Worm (Caenorhabditis elegans): Measurements from ENCODE around the gene ttr-13.

ttr-13 gene

DNA sequence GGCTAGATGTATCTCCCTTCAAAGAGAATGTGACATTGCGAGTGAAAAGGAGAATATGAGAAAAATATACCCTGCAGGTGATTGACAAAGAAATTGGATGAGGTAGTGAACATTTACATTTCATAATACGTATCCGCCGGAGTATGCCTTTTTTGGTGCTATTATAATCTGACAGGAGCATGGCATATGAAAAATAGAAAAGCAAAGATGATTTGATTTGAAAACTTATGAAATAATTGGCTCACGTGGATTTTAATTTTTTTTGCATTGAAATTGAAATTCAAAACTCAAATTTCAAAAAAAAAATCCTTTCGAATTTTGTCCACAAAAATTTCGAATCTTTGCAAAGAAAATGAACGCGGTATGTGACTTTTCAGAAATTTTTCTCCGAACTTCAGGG is 33.7 kb downstream of the ttr-13 start, which contains the start of gene ttr-11:
Gene ttr-11, plus strand, starts transcription at position 301 of the 400 bp plus-strand sequence.
- TF ChIP-seq lin-29 (GFP tag; IDR thresholded peaks at IDR 0.05) (no peak), sdz-12 (GFP tag; optimal IDR thresholded peaks at IDR 0.05) (no peak), F10B5.3 (tag; optimal IDR thresholded peaks at IDR 0.05) (no peak), unc-62 (GFP tag; optimal IDR thresholded peaks at IDR 0.05 in 1 of 2) (peak in 1 of 2 experiments; percentile 14), unc-62 (tag; optimal IDR thresholded peaks at IDR 0.05) (no peak), lin-13 (GFP tag; optimal IDR thresholded peaks at IDR 0.05) (no peak), jun-1 (tag; optimal IDR thresholded peaks at IDR 0.05) (no peak)

DNA sequence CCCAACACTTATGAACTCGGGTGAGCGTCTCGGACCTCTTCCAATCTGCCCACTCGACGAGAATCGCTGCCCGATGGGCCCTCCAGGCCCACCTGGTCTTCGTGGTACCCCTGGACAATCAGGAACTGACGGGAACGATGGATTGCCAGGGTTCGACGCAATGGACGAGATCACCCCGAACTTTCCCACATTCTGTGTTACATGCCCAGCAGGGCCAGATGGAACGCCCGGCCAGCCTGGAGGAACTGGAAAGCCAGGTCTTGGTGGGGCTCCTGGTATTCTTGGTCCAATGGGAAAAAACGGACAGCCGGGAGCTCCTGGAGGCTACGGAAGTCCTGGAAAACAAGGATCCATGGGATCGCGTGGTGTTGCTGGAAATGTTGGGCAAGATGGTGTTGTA is 36.1 kb downstream of the ttr-13 start:
- TF ChIP-seq set-16 (GFP tag; IDR thresholded peaks at IDR 0.05) = peak; percentile 76; the same call in 1 of the 2 replicates
- no peak for TF ChIP-seq F26F4.8 (GFP tag; conservative IDR thresholded peaks at IDR 0.05)
- 0 out of 2 replicates have a peak, but pooled peaks have one; percentile 31 for TF ChIP-seq F44E2.7 (GFP tag; IDR thresholded peaks at IDR 0.05)

DNA sequence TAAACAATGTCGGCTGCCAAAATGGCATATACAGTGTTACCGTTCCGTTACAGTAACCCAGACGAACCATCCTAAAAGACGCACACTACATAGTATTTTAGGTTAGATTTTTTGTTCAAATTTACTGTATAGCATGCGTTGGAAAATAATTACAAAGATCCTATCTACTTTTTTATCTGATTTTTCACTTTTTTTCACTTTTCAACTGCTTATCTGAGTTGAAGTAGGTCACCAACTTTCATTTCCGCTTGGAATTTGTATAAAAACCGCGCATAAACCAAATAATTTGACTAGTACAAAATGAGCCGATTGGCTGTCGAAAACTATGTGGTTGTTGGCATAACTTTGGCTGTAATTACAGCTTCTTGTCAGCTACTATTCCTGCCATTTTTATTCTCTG is 37.0 kb downstream of the ttr-13 start, which contains the start of gene col-163:
Gene col-163, plus strand, starts transcription at position 301 of the 400 bp plus-strand sequence.
- TF ChIP-seq ceh-20 (GFP tag; IDR thresholded peaks at IDR 0.05) = no peak
- no peak for TF ChIP-seq php-3 (GFP tag; IDR thresholded peaks at IDR 0.05)
- TF ChIP-seq daf-19 (GFP tag; conservative IDR thresholded peaks at IDR 0.05) = no peak
- TF ChIP-seq ZK546.5 (tag; optimal IDR thresholded peaks at IDR 0.05) = no peak
- no peak for TF ChIP-seq madf-9 (GFP tag; conservative IDR thresholded peaks at IDR 0.05)
- no peak for TF ChIP-seq rbr-2 (tag; optimal IDR thresholded peaks at IDR 0.05)
- no peak for TF ChIP-seq fos-1 (tag; optimal IDR thresholded peaks at IDR 0.05)
- no peak for TF ChIP-seq lin-1 (GFP tag; IDR thresholded peaks at IDR 0.05)
- TF ChIP-seq ces-1 (GFP tag; optimal IDR thresholded peaks at IDR 0.05) = no peak
- no peak for TF ChIP-seq nhr-48 (tag; optimal IDR thresholded peaks at IDR 0.05)

DNA sequence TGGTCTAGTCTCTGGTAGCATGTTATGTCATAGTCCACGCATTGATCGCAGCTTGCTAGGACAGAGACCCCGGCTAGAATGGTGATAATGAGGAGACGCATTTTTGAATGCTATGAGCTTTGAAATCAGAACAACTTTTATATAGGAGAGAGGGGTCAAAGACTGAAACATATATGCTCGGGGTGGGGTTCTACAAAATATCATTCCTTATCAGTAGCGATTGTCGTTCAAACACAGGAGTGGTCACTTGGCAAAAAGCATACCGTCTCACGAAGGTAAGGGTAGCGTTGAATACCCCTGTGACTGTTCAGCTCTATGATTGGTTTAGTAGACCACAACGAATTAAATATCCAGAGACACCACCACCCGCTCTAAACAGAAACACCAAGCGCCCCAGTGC is 39.7 kb downstream of the ttr-13 start, which contains the start of gene F46B3.1:
Gene F46B3.1, minus strand, starts transcription at position 101 of the 400 bp plus-strand sequence.
- no peak for TF ChIP-seq attf-4 (tag; optimal IDR thresholded peaks at IDR 0.05)
- TF ChIP-seq zfp-2 (tag; optimal IDR thresholded peaks at IDR 0.05) = no peak
- TF ChIP-seq lin-38 (GFP tag; IDR thresholded peaks at IDR 0.05) = no peak
- no peak for TF ChIP-seq daf-19 (GFP tag; conservative IDR thresholded peaks at IDR 0.05)

DNA sequence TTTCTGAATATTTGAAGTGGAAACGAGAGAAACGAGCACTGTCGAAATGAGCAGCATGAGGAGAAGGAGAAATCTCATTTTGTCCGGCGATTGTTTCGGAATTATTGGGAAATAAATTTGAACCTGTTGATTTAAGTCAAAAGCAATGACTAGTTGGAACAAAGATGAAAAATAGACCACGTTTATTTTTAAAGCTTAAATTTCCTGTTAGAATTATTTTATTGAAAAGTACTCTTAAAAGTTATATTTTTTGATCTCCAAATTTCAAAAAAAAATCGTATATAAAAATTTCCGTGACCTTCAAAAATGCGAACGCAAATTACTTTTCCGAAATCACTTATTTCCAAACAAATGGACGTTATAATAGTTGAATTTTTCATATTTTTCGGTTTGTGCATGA is 41.1 kb downstream of the ttr-13 start, which contains the start of gene F26F2.11:
Gene F26F2.11, minus strand, starts transcription at position 101 of the 400 bp plus-strand sequence.
- no peak for TF ChIP-seq skn-1 (tag; optimal IDR thresholded peaks at IDR 0.05)
- TF ChIP-seq pha-4 (GFP tag; IDR thresholded peaks at IDR 0.05) = no peak
- TF ChIP-seq pha-4 (tag; optimal IDR thresholded peaks at IDR 0.05) = no peak
- no peak for TF ChIP-seq F10B5.3 (tag; optimal IDR thresholded peaks at IDR 0.05)
- TF ChIP-seq php-3 (GFP tag; IDR thresholded peaks at IDR 0.05) = no peak
- no peak for TF ChIP-seq vab-7 (GFP tag; IDR thresholded peaks at IDR 0.05)
- no peak for TF ChIP-seq gei-8 (GFP tag; optimal IDR thresholded peaks at IDR 0.05)

DNA sequence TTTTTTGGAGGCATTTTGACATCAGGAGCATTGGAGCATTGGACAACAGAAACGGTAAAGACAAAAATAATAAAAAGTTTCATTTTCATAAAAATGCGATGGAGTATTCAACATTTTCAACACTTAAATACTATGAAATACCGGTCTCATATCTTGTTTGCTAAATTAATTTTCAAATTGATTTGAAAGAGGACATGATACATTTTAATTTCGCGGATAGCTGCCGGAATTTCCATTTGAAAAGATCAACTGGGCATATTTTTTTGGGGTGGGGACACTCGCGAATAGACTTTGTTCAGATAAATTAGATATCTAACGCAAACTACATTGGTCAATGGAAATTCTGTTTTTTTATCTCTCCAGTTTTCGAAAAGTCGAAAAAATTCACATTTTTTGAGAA is 42.0 kb downstream of the ttr-13 start, which contains the start of gene F26F2.10:
Gene F26F2.10, minus strand, starts transcription at position 101 of the 400 bp plus-strand sequence.
- no peak for TF ChIP-seq D1046.2 (GFP tag; IDR thresholded peaks at IDR 0.05)
